Worm (Caenorhabditis elegans) whole organism, L3 larva: ENCODE measurements around the gene Y17G9B.4.

Experiments
- ama-1 ChIP-seq: fragments of 150-350 bp; optimal IDR thresholded peaks from 2 replicates; lab custom pipeline; 2018
- ceh-28 ChIP-seq: fragments of 150-350 bp; optimal IDR thresholded peaks from 2 replicates; lab custom pipeline; 2014; ENCODE audit warnings: missing biosample characterization, missing genetic modification reagents, missing genetic modification characterization
- fos-1 ChIP-seq: fragments of 150-350 bp; optimal IDR thresholded peaks from 2 replicates; lab custom pipeline; 2014; ENCODE audit warnings: missing biosample characterization, missing genetic modification characterization
- nhr-12 ChIP-seq: fragments of 150-350 bp; optimal IDR thresholded peaks from 2 replicates; lab custom pipeline; 2014; ENCODE audit warnings: missing biosample characterization, missing genetic modification characterization
- nhr-77 ChIP-seq: fragments of 150-350 bp; optimal IDR thresholded peaks from 2 replicates; lab custom pipeline; 2014; ENCODE audit warnings: missing biosample characterization, missing genetic modification characterization
- unc-62 ChIP-seq: fragments of 150-350 bp; sonication (generic microtip); optimal IDR thresholded peaks from 4 replicates; lab custom pipeline; 2014; ENCODE audit warnings: missing biosample characterization, missing genetic modification reagents, missing genetic modification characterization

- TF ChIP-seq nhr-12 (tag; lab: Kevin White, UChicago): no peak
- TF ChIP-seq ama-1 (lab: Kevin White, UChicago): peak; percentile 65
- TF ChIP-seq nhr-77 (tag; lab: Kevin White, UChicago): no peak
- TF ChIP-seq fos-1 (tag; lab: Kevin White, UChicago): no peak
- TF ChIP-seq ceh-28 (tag; lab: Kevin White, UChicago): no peak
- no peak for TF ChIP-seq unc-62
These were observed 4.4 kb upstream of the Y17G9B.4 start, which contains the start of gene tctn-1 for ce11 chrIV:4747553-4747952.
